Fruit fly (Drosophila melanogaster) whole organism, wandering third instar larva: Measurements from ENCODE around the gene Cyp4ae1.

Source experiments
- Abd-B ChIP-seq: fragments of >200 bp; optimal IDR thresholded peaks from 2 replicates; lab custom pipeline; 2017; ENCODE audit warnings: missing biosample characterization, missing genetic modification characterization
- CG32264 ChIP-seq: fragments of 200-800 bp; sonication (Bioruptor generic); optimal IDR thresholded peaks from 2 replicates; lab custom pipeline; 2016; ENCODE audit warnings: missing biosample characterization, missing genetic modification characterization
- CG9705 ChIP-seq: fragments of 200-800 bp; sonication (Bioruptor generic); optimal IDR thresholded peaks from 2 replicates; lab custom pipeline; 2018; ENCODE audit warnings: missing biosample characterization, mild to moderate bottlenecking, missing genetic modification characterization
- Dfd ChIP-seq: fragments of >200 bp; optimal IDR thresholded peaks from 2 replicates; lab custom pipeline; 2017; ENCODE audit warnings: missing biosample characterization, missing genetic modification characterization
- Dif ChIP-seq: fragments of 200-275, 200-300 bp; sonication (Bioruptor generic); optimal IDR thresholded peaks from 2 replicates; lab custom pipeline; 2018; ENCODE audit warnings: missing biosample characterization, missing genetic modification characterization; ENCODE audit not compliant: partially characterized antibody
- GATAd ChIP-seq: sonication (Bioruptor generic); optimal IDR thresholded peaks from 2 replicates; lab custom pipeline; 2016; ENCODE audit warnings: missing biosample characterization, missing genetic modification characterization
- HLH106 ChIP-seq: fragments of 200-800 bp; optimal IDR thresholded peaks from 3 replicates; lab custom pipeline; 2019; ENCODE audit warnings: missing biosample characterization, mild to moderate bottlenecking, missing genetic modification characterization, moderate library complexity
- Hnf4 ChIP-seq: fragments of 200-800 bp; sonication (Bioruptor generic); optimal IDR thresholded peaks from 2 replicates; lab custom pipeline; 2016; ENCODE audit warnings: missing biosample characterization, mild to moderate bottlenecking, missing genetic modification characterization
- Hr83 ChIP-seq: fragments of 200-300 bp; sonication (Bioruptor generic); optimal IDR thresholded peaks from 2 replicates; lab custom pipeline; 2016; ENCODE audit warnings: missing biosample characterization, mild to moderate bottlenecking, missing genetic modification characterization, moderate library complexity; ENCODE audit not compliant: poor library complexity, severe bottlenecking
- Jra ChIP-seq: sonication (Bioruptor generic); optimal IDR thresholded peaks from 2 replicates; lab custom pipeline; 2016; ENCODE audit warnings: missing biosample characterization, missing genetic modification characterization
- Rel ChIP-seq, 2 experiments: fragments of 200-800 bp; sonication (Bioruptor generic) in 1 of 2; optimal IDR thresholded peaks; 2 replicates in 1 of 2; 3 replicates in 1 of 2; lab custom pipeline; 2016 to 2019; ENCODE audit warnings: mild to moderate bottlenecking in 2 of 2, missing biosample characterization in 2 of 2, missing genetic modification characterization in 2 of 2, moderate library complexity in 1 of 2
- Sp1 ChIP-seq: fragments of 200-800 bp; sonication (Bioruptor generic); optimal IDR thresholded peaks from 3 replicates; lab custom pipeline; 2019; ENCODE audit warnings: missing biosample characterization, mild to moderate bottlenecking, missing genetic modification characterization, moderate library complexity
- br ChIP-seq: fragments of 200-800 bp; sonication (Bioruptor generic); optimal IDR thresholded peaks from 2 replicates; lab custom pipeline; 2016; ENCODE audit warnings: missing biosample characterization, missing genetic modification characterization
- brk ChIP-seq: fragments of 200-800 bp; sonication (Bioruptor generic); optimal IDR thresholded peaks from 2 replicates; lab custom pipeline; 2016; ENCODE audit warnings: missing biosample characterization, mild to moderate bottlenecking, missing genetic modification characterization
- dmrt93B ChIP-seq: fragments of 200-800 bp; sonication (Bioruptor generic); optimal IDR thresholded peaks from 2 replicates; lab custom pipeline; 2018; ENCODE audit warnings: missing biosample characterization, mild to moderate bottlenecking, missing genetic modification characterization
- dsf ChIP-seq: sonication (Bioruptor generic); optimal IDR thresholded peaks from 2 replicates; lab custom pipeline; 2016; ENCODE audit warnings: missing biosample characterization, missing genetic modification characterization, borderline replicate concordance
- foxo ChIP-seq, 2 experiments: fragments of 200-800 bp; sonication (Bioruptor generic); optimal IDR thresholded peaks; 2 replicates in 1 of 2; 3 replicates in 1 of 2; lab custom pipeline; 2016 to 2017; ENCODE audit warnings: missing biosample characterization in 2 of 2, missing genetic modification characterization in 2 of 2
- fru ChIP-seq: fragments of 200-800 bp; sonication (Bioruptor generic); optimal IDR thresholded peaks from 3 replicates; lab custom pipeline; 2016; ENCODE audit warnings: missing biosample characterization, mild to moderate bottlenecking, missing genetic modification characterization
- h ChIP-seq: fragments of 200-800 bp; sonication (Bioruptor generic); optimal IDR thresholded peaks from 3 replicates; lab custom pipeline; 2016; ENCODE audit warnings: missing biosample characterization, mild to moderate bottlenecking, missing genetic modification characterization
- lola ChIP-seq: fragments of >200 bp; optimal IDR thresholded peaks from 2 replicates; lab custom pipeline; 2017; ENCODE audit warnings: missing biosample characterization, missing genetic modification characterization
- pan ChIP-seq: fragments of >200 bp; optimal IDR thresholded peaks from 2 replicates; lab custom pipeline; 2017
- psq ChIP-seq: fragments of 200-800 bp; sonication (Bioruptor generic); optimal IDR thresholded peaks from 3 replicates; lab custom pipeline; 2017; ENCODE audit warnings: missing biosample characterization, mild to moderate bottlenecking, missing genetic modification characterization, moderate library complexity
- sage ChIP-seq: fragments of 200-800 bp; sonication (Bioruptor generic); optimal IDR thresholded peaks from 2 replicates; lab custom pipeline; 2016; ENCODE audit warnings: missing biosample characterization, mild to moderate bottlenecking, missing genetic modification characterization
- sv ChIP-seq: fragments of 200-800 bp; sonication (Bioruptor generic); optimal IDR thresholded peaks from 3 replicates; lab custom pipeline; 2016; ENCODE audit warnings: missing biosample characterization, missing genetic modification characterization
- tai ChIP-seq: sonication (Bioruptor generic); optimal IDR thresholded peaks from 2 replicates; lab custom pipeline; 2016; ENCODE audit warnings: missing biosample characterization, missing genetic modification characterization
- usp ChIP-seq: fragments of >200 bp; optimal IDR thresholded peaks from 2 replicates; lab custom pipeline; 2017; ENCODE audit warnings: missing biosample characterization, missing genetic modification characterization
- woc ChIP-seq: sonication (Bioruptor generic); optimal IDR thresholded peaks from 2 replicates; lab custom pipeline; 2016; ENCODE audit warnings: missing biosample characterization, mild to moderate bottlenecking, missing genetic modification characterization

The Cyp4ae1 gene

dm6 chrX:2222181-2222790 lies 43.5 kb downstream of the Cyp4ae1 start, which contains the start of gene Vinc (continued):
- TF ChIP-seq Hnf4 (no peak), fru (peak; percentile 95), Dif (GFP tag; lab: Kevin White, UChicago) (peak; percentile 40), Rel (GFP tag; optimal IDR thresholded peaks at IDR 0.05; lab: Kevin White, UChicago) (peak; percentile 40), Rel (tag; optimal IDR thresholded peaks at IDR 0.05; lab: Kevin White, UChicago) (peak; percentile 97), Hr83 (peak; percentile 86), br (GFP tag; lab: Kevin White, UChicago) (peak; percentile 88), Jra (GFP tag; lab: Kevin White, UChicago) (peak; percentile 86), sv (peak; percentile 66), dmrt93B (GFP tag; lab: Kevin White, UChicago) (no peak), Abd-B (no peak), Dfd (no peak), tai (GFP tag; lab: Kevin White, UChicago) (no peak), sage (GFP tag; lab: Kevin White, UChicago) (no peak), dsf (GFP tag; lab: Kevin White, UChicago) (no peak), CG9705 (GFP tag; lab: Kevin White, UChicago) (peak; percentile 85), h (peak; percentile 93)

dm6 chrX:2223454-2223853 lies 44.6 kb downstream of the Cyp4ae1 start, which contains the start of gene CG14052:
Gene CG14052 (plus strand): TSS chrX:2223754.
- TF ChIP-seq CG32264 (GFP tag; lab: Kevin White, UChicago) (no peak), HLH106 (tag; lab: Kevin White, UChicago) (no peak), psq (no peak), Dif (GFP tag; lab: Kevin White, UChicago) (no peak), woc (GFP tag; lab: Kevin White, UChicago) (no peak), lola (GFP tag; lab: Kevin White, UChicago) (no peak), Sp1 (no peak), GATAd (GFP tag; lab: Kevin White, UChicago) (no peak), dmrt93B (GFP tag; lab: Kevin White, UChicago) (no peak), Hr83 (no peak), foxo (GFP tag; optimal IDR thresholded peaks at IDR 0.05; lab: Kevin White, UChicago) (no peak), usp (GFP tag; lab: Kevin White, UChicago) (no peak), brk (GFP tag; lab: Kevin White, UChicago) (no peak)
- TF ChIP-seq, all 38 proteins: peak for 0

dm6 chrX:2225138-2225537 lies 46.3 kb downstream of the Cyp4ae1 start, which contains the start of gene pcx:
Gene pcx (plus strand): TSS chrX:2225296.
- peak; percentile 43 for TF ChIP-seq Dif (GFP tag; lab: Kevin White, UChicago)
- TF ChIP-seq pan (lab: Kevin White, UChicago) = no peak
